Worm (Caenorhabditis elegans) whole organism, late embryonic: ENCODE measurements around the gene F23D12.2.

Experiments
- C38D4.7 ChIP-seq: fragments of 200-800 bp; sonication (Bioruptor generic); optimal IDR thresholded peaks from 2 replicates; lab custom pipeline; 2018; ENCODE audit warnings: mild to moderate bottlenecking, missing genetic modification characterization, moderate library complexity, missing compliant biosample characterization
- K02D7.2 ChIP-seq: sonication (generic microtip); optimal IDR thresholded peaks from 2 replicates; lab custom pipeline; 2017; ENCODE audit warnings: mild to moderate bottlenecking, missing genetic modification characterization, missing compliant biosample characterization
- T23F11.4 ChIP-seq: fragments of 200-800 bp; sonication (Bioruptor generic); optimal IDR thresholded peaks from 2 replicates; lab custom pipeline; 2018; ENCODE audit warnings: mild to moderate bottlenecking, missing genetic modification characterization, missing compliant biosample characterization
- ama-1 ChIP-seq: fragments of 150-350 bp; optimal IDR thresholded peaks from 2 replicates; lab custom pipeline; 2014
- ceh-19 ChIP-seq: fragments of 200-800 bp; sonication (Bioruptor generic); optimal IDR thresholded peaks from 2 replicates; lab custom pipeline; 2018; ENCODE audit warnings: mild to moderate bottlenecking, missing genetic modification characterization, missing compliant biosample characterization
- ceh-31 ChIP-seq: sonication (generic microtip); optimal IDR thresholded peaks from 2 replicates; lab custom pipeline; 2016; ENCODE audit warnings: missing genetic modification characterization, missing compliant biosample characterization
- ceh-34 ChIP-seq: sonication (generic microtip); optimal IDR thresholded peaks from 2 replicates; lab custom pipeline; 2016; ENCODE audit warnings: mild to moderate bottlenecking, missing genetic modification characterization, missing compliant biosample characterization
- ceh-48 ChIP-seq: sonication (generic microtip); optimal IDR thresholded peaks from 2 replicates; lab custom pipeline; 2016; ENCODE audit warnings: missing genetic modification characterization, inconsistent platforms, missing compliant biosample characterization
- ceh-6 ChIP-seq: fragments of 200-800 bp; sonication (Bioruptor generic); optimal IDR thresholded peaks from 2 replicates; lab custom pipeline; 2018; ENCODE audit warnings: mild to moderate bottlenecking, missing genetic modification characterization, missing compliant biosample characterization
- che-1 ChIP-seq: sonication (generic microtip); optimal IDR thresholded peaks from 2 replicates; lab custom pipeline; 2016; ENCODE audit warnings: mild to moderate bottlenecking, missing genetic modification characterization, missing compliant biosample characterization
- dve-1 ChIP-seq: sonication (generic microtip); optimal IDR thresholded peaks from 2 replicates; lab custom pipeline; 2017; ENCODE audit warnings: antibody characterized with exemption, mild to moderate bottlenecking, missing genetic modification characterization, missing compliant biosample characterization
- elt-2 ChIP-seq: sonication (generic microtip); optimal IDR thresholded peaks from 2 replicates; lab custom pipeline; 2016; ENCODE audit warnings: missing genetic modification reagents, missing genetic modification characterization, missing compliant biosample characterization
- ets-4 ChIP-seq: sonication (generic microtip); optimal IDR thresholded peaks from 2 replicates; lab custom pipeline; 2016; ENCODE audit warnings: missing genetic modification characterization, missing compliant biosample characterization
- eyg-1 ChIP-seq: sonication (generic microtip); optimal IDR thresholded peaks from 2 replicates; lab custom pipeline; 2016; ENCODE audit warnings: missing genotype, missing genetic modification characterization, missing compliant biosample characterization
- fax-1 ChIP-seq: sonication (generic microtip); optimal IDR thresholded peaks from 2 replicates; lab custom pipeline; 2016; ENCODE audit warnings: missing genotype, missing genetic modification characterization, missing compliant biosample characterization
- gmeb-2 ChIP-seq: sonication (generic microtip); optimal IDR thresholded peaks from 2 replicates; lab custom pipeline; 2016; ENCODE audit warnings: missing genetic modification characterization, inconsistent platforms, missing compliant biosample characterization
- hlh-13 ChIP-seq: fragments of 200-800 bp; sonication (Bioruptor generic); optimal IDR thresholded peaks from 2 replicates; lab custom pipeline; 2018; ENCODE audit warnings: mild to moderate bottlenecking, missing genetic modification characterization, missing compliant biosample characterization
- hlh-30 ChIP-seq: sonication (generic microtip); optimal IDR thresholded peaks from 2 replicates; lab custom pipeline; 2017; ENCODE audit warnings: antibody characterized with exemption, missing genetic modification characterization, missing compliant biosample characterization; ENCODE audit not compliant: insufficient read depth
- hlh-6 ChIP-seq: sonication (generic microtip); optimal IDR thresholded peaks from 2 replicates; lab custom pipeline; 2016; ENCODE audit warnings: missing genotype, missing genetic modification characterization, missing compliant biosample characterization
- hlh-8 ChIP-seq: sonication (generic microtip); optimal IDR thresholded peaks from 2 replicates; lab custom pipeline; 2016; ENCODE audit warnings: missing genotype, missing genetic modification characterization, missing compliant biosample characterization
- lim-6 ChIP-seq: sonication (generic microtip); optimal IDR thresholded peaks from 2 replicates; lab custom pipeline; 2016; ENCODE audit warnings: missing genetic modification characterization, missing compliant biosample characterization
- lin-11 ChIP-seq: fragments of 200-800 bp; sonication (Bioruptor generic); optimal IDR thresholded peaks from 2 replicates; lab custom pipeline; 2018; ENCODE audit warnings: mild to moderate bottlenecking, missing genetic modification characterization, missing compliant biosample characterization
- madf-2 ChIP-seq: sonication (generic microtip); optimal IDR thresholded peaks from 2 replicates; lab custom pipeline; 2017; ENCODE audit warnings: missing genetic modification characterization, missing compliant biosample characterization
- mec-3 ChIP-seq: sonication (generic microtip); optimal IDR thresholded peaks from 2 replicates; lab custom pipeline; 2016; ENCODE audit warnings: borderline replicate concordance, missing genetic modification characterization, missing compliant biosample characterization
- nhr-232 ChIP-seq: sonication (generic microtip); optimal IDR thresholded peaks from 2 replicates; lab custom pipeline; 2016; ENCODE audit warnings: missing genetic modification characterization, missing compliant biosample characterization
- odd-2 ChIP-seq: sonication (generic microtip); optimal IDR thresholded peaks from 2 replicates; lab custom pipeline; 2017; ENCODE audit warnings: antibody characterized with exemption, mild to moderate bottlenecking, missing genetic modification characterization, missing compliant biosample characterization
- pag-3 ChIP-seq: sonication (generic microtip); optimal IDR thresholded peaks from 2 replicates; lab custom pipeline; 2016; ENCODE audit warnings: missing compliant biosample characterization, missing genetic modification characterization, borderline replicate concordance
- pax-1 ChIP-seq: fragments of 150-350 bp; optimal IDR thresholded peaks from 2 replicates; lab custom pipeline; 2014; ENCODE audit warnings: missing biosample characterization, missing genetic modification characterization
- pha-2 ChIP-seq: sonication (generic microtip); optimal IDR thresholded peaks from 2 replicates; lab custom pipeline; 2017; ENCODE audit warnings: mild to moderate bottlenecking, missing genetic modification characterization, missing compliant biosample characterization
- pqm-1 ChIP-seq: sonication (generic microtip); optimal IDR thresholded peaks from 2 replicates; lab custom pipeline; 2016; ENCODE audit warnings: missing genetic modification characterization, missing compliant biosample characterization
- sox-2 ChIP-seq: fragments of 200-800 bp; sonication (Bioruptor generic); IDR thresholded peaks from 2 replicates; pipeline ENCODE4 v1.3.6; 2022; ENCODE audit warnings: missing genetic modification reagents, missing genetic modification characterization, missing compliant biosample characterization
- unc-3 ChIP-seq, 2 experiments: fragments of 200-800 bp in 1 of 2; sonication (Bioruptor generic) in 1 of 2; sonication (generic microtip) in 1 of 2; conservative IDR thresholded peaks in 1 of 2; optimal IDR thresholded peaks in 1 of 2; 2 replicates each; pipeline versions ENCODE4 v1.3.6 to Lab custom; 2016 to 2022; ENCODE audit warnings: missing compliant biosample characterization in 2 of 2, missing genetic modification characterization in 2 of 2, missing genetic modification reagents in 1 of 2
- ztf-16 ChIP-seq: sonication (generic microtip); optimal IDR thresholded peaks from 2 replicates; lab custom pipeline; 2017; ENCODE audit warnings: missing genetic modification characterization, missing compliant biosample characterization

F23D12.2 gene

DNA sequence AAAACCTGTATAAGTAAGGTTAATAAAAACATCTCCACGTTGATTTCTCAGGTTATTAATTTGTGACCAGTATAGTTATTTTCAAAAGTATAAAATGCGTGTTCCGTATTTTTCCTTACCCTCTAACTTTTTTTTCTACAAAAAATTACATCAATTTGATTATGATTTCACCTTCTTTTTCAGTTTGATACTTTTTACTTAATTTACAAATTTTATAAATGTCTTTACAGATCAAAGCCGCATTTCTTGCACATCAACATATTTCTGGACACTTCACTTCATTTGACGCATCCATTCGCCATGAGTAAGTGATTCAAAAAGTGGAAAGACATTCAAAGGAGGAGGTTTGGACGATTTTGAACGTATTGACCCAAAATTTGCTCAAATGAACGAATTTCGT lies 39.0 kb upstream of the F23D12.2 start, which contains the start of gene Y66C5A.2:
TSS of gene Y66C5A.2 (plus strand) at position 301 of the 400 bp plus-strand sequence.
- TF ChIP-seq ets-4 (tag; lab: Kevin White, UChicago): no peak
- no peak for TF ChIP-seq C38D4.7 (GFP tag; lab: Kevin White, UChicago)
- no peak for TF ChIP-seq K02D7.2 (tag; lab: Kevin White, UChicago)
- TF ChIP-seq ama-1: no peak
- no peak for TF ChIP-seq hlh-8
- TF ChIP-seq lim-6 (tag; lab: Kevin White, UChicago): no peak
- TF ChIP-seq ceh-19: no peak
- TF ChIP-seq ceh-31 (tag; lab: Kevin White, UChicago): no peak
- TF ChIP-seq elt-2 (tag; lab: Kevin White, UChicago): no peak
- no peak for TF ChIP-seq mec-3 (tag; lab: Kevin White, UChicago)
- TF ChIP-seq unc-3 (GFP tag; conservative IDR thresholded peaks at IDR 0.05; lab: Robert Waterston, UW): no peak
- no peak for TF ChIP-seq unc-3 (tag; optimal IDR thresholded peaks at IDR 0.05; lab: Kevin White, UChicago)
- TF ChIP-seq ztf-16: no peak
- TF ChIP-seq T23F11.4: no peak
- no peak for TF ChIP-seq madf-2 (tag; lab: Kevin White, UChicago)
- no peak for TF ChIP-seq hlh-30 (tag; lab: Kevin White, UChicago)

- TF ChIP-seq elt-2 (tag; lab: Kevin White, UChicago): no peak
- TF ChIP-seq, all 69 proteins: peak for 0
Measured at ce11 chrX:14455419-14455818, 34.0 kb upstream of the F23D12.2 start, which contains the start of gene Y66C5A.1. Gene Y66C5A.1, minus strand, starts transcription at chrX:14455519.

ce11 chrX:14453735-14454134 lies 32.4 kb upstream of the F23D12.2 start, which contains the start of gene F23D12.7:
Gene F23D12.7, minus strand, starts transcription at chrX:14453835.
- TF ChIP-seq eyg-1 (tag; lab: Kevin White, UChicago) (no peak), hlh-6 (tag; lab: Kevin White, UChicago) (no peak), ceh-48 (tag; lab: Kevin White, UChicago) (no peak), pag-3 (tag; lab: Kevin White, UChicago) (no peak), T23F11.4 (no peak), lim-6 (tag; lab: Kevin White, UChicago) (no peak), dve-1 (tag; lab: Kevin White, UChicago) (no peak), fax-1 (tag; lab: Kevin White, UChicago) (no peak)

- no peak for TF ChIP-seq pha-2 (tag; lab: Kevin White, UChicago)
- TF ChIP-seq hlh-8: no peak
- no peak for TF ChIP-seq hlh-13 (GFP tag; lab: Kevin White, UChicago)
- no peak for TF ChIP-seq sox-2 (GFP tag; lab: Robert Waterston, UW)
- no peak for TF ChIP-seq odd-2 (tag; lab: Kevin White, UChicago)
- no peak for TF ChIP-seq pax-1
- no peak for TF ChIP-seq elt-2 (tag; lab: Kevin White, UChicago)
- TF ChIP-seq C38D4.7 (GFP tag; lab: Kevin White, UChicago): no peak
Measured at ce11 chrX:14447910-14448309, 26.5 kb upstream of the F23D12.2 start, which contains the start of gene jmjd-3.2. Gene jmjd-3.2, plus strand, starts transcription at chrX:14448210.

DNA sequence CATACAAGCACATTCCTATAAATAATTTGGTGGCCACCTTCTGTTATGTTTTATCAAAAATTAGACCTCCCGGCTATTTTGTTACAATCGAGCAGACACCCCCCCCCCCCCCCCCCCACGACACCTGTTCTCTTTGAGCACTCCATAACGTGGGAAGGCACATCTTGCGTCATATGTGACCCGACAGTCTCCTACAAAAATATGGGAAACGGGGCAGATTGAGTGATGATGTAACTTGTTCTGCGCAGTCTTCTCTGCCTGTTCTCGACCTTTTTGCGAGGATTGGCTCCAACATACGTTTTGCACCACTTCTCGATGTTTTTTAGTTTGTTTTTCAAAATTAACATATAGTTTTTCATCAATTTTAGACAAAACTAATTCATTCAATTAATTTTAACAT lies 26.1 kb upstream of the F23D12.2 start:
- no peak for TF ChIP-seq ceh-34
- no peak for TF ChIP-seq pqm-1
- TF ChIP-seq elt-2 (tag; lab: Kevin White, UChicago): no peak
- no peak for TF ChIP-seq mec-3 (tag; lab: Kevin White, UChicago)
- no peak for TF ChIP-seq ceh-6 (GFP tag; lab: Kevin White, UChicago)
- TF ChIP-seq che-1: no peak
- TF ChIP-seq K02D7.2 (tag; lab: Kevin White, UChicago): no peak
- no peak for TF ChIP-seq odd-2 (tag; lab: Kevin White, UChicago)
- TF ChIP-seq lin-11: no peak
- no peak for TF ChIP-seq T23F11.4
- no peak for TF ChIP-seq nhr-232 (tag; lab: Kevin White, UChicago)
- no peak for TF ChIP-seq gmeb-2 (tag; lab: Kevin White, UChicago)
